Fruit fly (Drosophila melanogaster) whole organism, embryonic: ENCODE measurements around the gene CG34303.

Experiments
- Asciz ChIP-seq: fragments of 200-800 bp; sonication (Bioruptor generic); optimal IDR thresholded peaks from 2 replicates; lab custom pipeline; 2017; ENCODE audit warnings: missing biosample characterization, mild to moderate bottlenecking, missing genetic modification characterization, missing genetic modification reagents
- Awh ChIP-seq: fragments of 200-800 bp; sonication (Bioruptor generic); IDR thresholded peaks from 2 replicates; pipeline ENCODE4, ENCODE4 v1.3.6; 2022; ENCODE audit warnings: missing biosample characterization, missing genetic modification characterization
- Bgb ChIP-seq: fragments of 200-800 bp; sonication (Bioruptor generic); IDR thresholded peaks from 2 replicates; pipeline ENCODE4 v1.3.6; 2022; ENCODE audit warnings: missing biosample characterization, missing genetic modification characterization; ENCODE audit not compliant: partially characterized antibody
- CG10267 ChIP-seq: fragments of 200-800 bp; sonication (Bioruptor generic); optimal IDR thresholded peaks from 2 replicates; lab custom pipeline; 2018; ENCODE audit warnings: missing biosample characterization, mild to moderate bottlenecking, missing genetic modification characterization, moderate library complexity
- CG11247 ChIP-seq: fragments of 200-800 bp; sonication (Bioruptor generic); IDR thresholded peaks from 2 replicates; pipeline ENCODE4 v1.3.6; 2022; ENCODE audit warnings: missing biosample characterization, missing genetic modification characterization
- CG12769 ChIP-seq: fragments of 200-800 bp; sonication (Bioruptor generic); optimal IDR thresholded peaks from 2 replicates; lab custom pipeline; 2019; ENCODE audit warnings: missing biosample characterization, mild to moderate bottlenecking, missing genetic modification characterization, moderate library complexity
- CG13123 ChIP-seq: fragments of 200-800 bp; sonication (Bioruptor generic); optimal IDR thresholded peaks from 2 replicates; lab custom pipeline; 2016; ENCODE audit warnings: missing biosample characterization, missing genetic modification characterization
- CG14050 ChIP-seq: fragments of 200-800 bp; sonication (Bioruptor generic); IDR thresholded peaks from 3 replicates; pipeline ENCODE4 v1.3.6; 2022; ENCODE audit warnings: missing biosample characterization, missing genetic modification characterization
- CG14965 ChIP-seq: fragments of 200-800 bp; sonication (Bioruptor generic); optimal IDR thresholded peaks from 2 replicates; lab custom pipeline; 2016; ENCODE audit warnings: missing biosample characterization, missing genetic modification characterization, borderline replicate concordance
- CG15696 ChIP-seq: fragments of 200-800 bp; sonication (Bioruptor generic); optimal IDR thresholded peaks from 2 replicates; lab custom pipeline; 2019; ENCODE audit warnings: missing biosample characterization, mild to moderate bottlenecking, missing genetic modification characterization, moderate library complexity
- CG16863 ChIP-seq: fragments of 200-800 bp; sonication (Bioruptor generic); optimal IDR thresholded peaks from 3 replicates; lab custom pipeline; 2016; ENCODE audit warnings: missing biosample characterization, missing genetic modification characterization
- CG17802 ChIP-seq: fragments of 200-800 bp; sonication (Bioruptor generic); optimal IDR thresholded peaks from 2 replicates; lab custom pipeline; 2018; ENCODE audit warnings: missing biosample characterization, mild to moderate bottlenecking, missing genetic modification characterization, moderate library complexity
- CG33557 ChIP-seq: fragments of 200-800 bp; sonication (Bioruptor generic); optimal IDR thresholded peaks from 2 replicates; lab custom pipeline; 2019; ENCODE audit warnings: missing biosample characterization, mild to moderate bottlenecking, missing genetic modification characterization, moderate library complexity
- CG3407 ChIP-seq: fragments of 200-800 bp; sonication (Bioruptor generic); optimal IDR thresholded peaks from 2 replicates; lab custom pipeline; 2018; ENCODE audit warnings: missing biosample characterization, mild to moderate bottlenecking, missing genetic modification characterization
- CG34376 ChIP-seq: fragments of 200-800 bp; sonication (Bioruptor generic); optimal IDR thresholded peaks from 2 replicates; lab custom pipeline; 2018; ENCODE audit warnings: missing biosample characterization, mild to moderate bottlenecking, missing genetic modification characterization
- CG7357 ChIP-seq: fragments of 200-800 bp; sonication (Bioruptor generic); IDR thresholded peaks from 3 replicates; pipeline ENCODE4 v1.3.6; 2022; ENCODE audit warnings: missing biosample characterization, missing genetic modification characterization
- CG8944 ChIP-seq: fragments of 200-800 bp; sonication (Bioruptor generic); optimal IDR thresholded peaks from 3 replicates; lab custom pipeline; 2016; ENCODE audit warnings: missing biosample characterization, missing genetic modification characterization
- CoRest ChIP-seq: fragments of 200-800 bp; sonication (Bioruptor generic); optimal IDR thresholded peaks from 3 replicates; lab custom pipeline; 2018; ENCODE audit warnings: missing biosample characterization, mild to moderate bottlenecking, missing genetic modification characterization, moderate library complexity
- Dp ChIP-seq: fragments of 200-800 bp; sonication (Bioruptor generic); optimal IDR thresholded peaks from 2 replicates; lab custom pipeline; 2018; ENCODE audit warnings: missing biosample characterization, mild to moderate bottlenecking, missing genetic modification characterization, moderate library complexity
- Elba2 ChIP-seq: fragments of 200-800 bp; sonication (Bioruptor generic); optimal IDR thresholded peaks from 3 replicates; lab custom pipeline; 2016; ENCODE audit warnings: missing biosample characterization, missing genetic modification characterization
- Ets97D ChIP-seq: fragments of 200-800 bp; sonication (Bioruptor generic); optimal IDR thresholded peaks from 3 replicates; lab custom pipeline; 2016; ENCODE audit warnings: missing biosample characterization, missing genetic modification characterization
- GATAe ChIP-seq: fragments of 200-800 bp; sonication (Bioruptor generic); conservative IDR thresholded peaks from 2 replicates; pipeline ENCODE4 v1.3.6; 2022; ENCODE audit warnings: missing biosample characterization, missing genetic modification characterization
- Kr ChIP-seq: fragments of 200-800 bp; sonication (Bioruptor generic); optimal IDR thresholded peaks from 2 replicates; lab custom pipeline; 2017; ENCODE audit warnings: missing biosample characterization, mild to moderate bottlenecking, missing genetic modification characterization
- Lhr ChIP-seq: fragments of 200-800 bp; sonication (Bioruptor generic); optimal IDR thresholded peaks from 3 replicates; lab custom pipeline; 2017; ENCODE audit warnings: mild to moderate bottlenecking, missing biosample characterization, missing genetic modification reagents, missing genetic modification characterization
- Max ChIP-seq: fragments of 200-800 bp; sonication (Bioruptor generic); optimal IDR thresholded peaks from 2 replicates; lab custom pipeline; 2016; ENCODE audit warnings: missing biosample characterization, mild to moderate bottlenecking, missing genetic modification characterization
- Med ChIP-seq: fragments of 200-800 bp; sonication (Bioruptor generic); peaks from one replicate; lab custom pipeline; 2016; ENCODE audit warnings: missing biosample characterization, missing genetic modification characterization, mild to moderate bottlenecking, inconsistent platforms, moderate library complexity
- Mes4 ChIP-seq: fragments of 200-800 bp; sonication (Bioruptor generic); optimal IDR thresholded peaks from 2 replicates; lab custom pipeline; 2016; ENCODE audit warnings: missing biosample characterization, missing genetic modification characterization
- Nf-YA ChIP-seq: fragments of 200-800 bp; sonication (Bioruptor generic); IDR thresholded peaks from 2 replicates; pipeline ENCODE4 v1.3.6; 2022; ENCODE audit warnings: missing biosample characterization, missing genetic modification characterization
- Rx ChIP-seq: fragments of 200-800 bp; sonication (Bioruptor generic); IDR thresholded peaks from 2 replicates; pipeline ENCODE4 v1.3.6; 2022; ENCODE audit warnings: missing biosample characterization, missing genetic modification characterization
- Sin3A ChIP-seq: fragments of >200 bp; optimal IDR thresholded peaks from 2 replicates; lab custom pipeline; 2018
- Sox102F ChIP-seq: fragments of 200-800 bp; sonication (Bioruptor generic); optimal IDR thresholded peaks from 2 replicates; lab custom pipeline; 2018; ENCODE audit warnings: missing biosample characterization, mild to moderate bottlenecking, missing genetic modification characterization, moderate library complexity
- cad ChIP-seq: fragments of >200 bp; optimal IDR thresholded peaks from 2 replicates; lab custom pipeline; 2017; ENCODE audit warnings: missing biosample characterization, missing genetic modification characterization
- cato ChIP-seq: fragments of 200-800 bp; sonication (Bioruptor generic); optimal IDR thresholded peaks from 2 replicates; lab custom pipeline; 2016; ENCODE audit warnings: missing biosample characterization, missing genetic modification characterization, borderline replicate concordance
- ci ChIP-seq: fragments of 200-800 bp; sonication (Bioruptor generic); IDR thresholded peaks from 3 replicates; pipeline ENCODE4 v1.3.6; 2022; ENCODE audit warnings: missing biosample characterization, missing genetic modification characterization
- crc ChIP-seq: fragments of 200-800 bp; sonication (Bioruptor generic); optimal IDR thresholded peaks from 2 replicates; lab custom pipeline; 2016; ENCODE audit warnings: missing biosample characterization, missing genetic modification characterization
- dpn ChIP-seq, 2 experiments: fragments of 200-800 bp; sonication (Bioruptor generic); optimal IDR thresholded peaks; 3 replicates each; lab custom pipeline; 2016; ENCODE audit warnings: missing biosample characterization in 2 of 2, missing genetic modification characterization in 2 of 2
- ems ChIP-seq: fragments of 200-800 bp; sonication (Bioruptor generic); optimal IDR thresholded peaks from 3 replicates; lab custom pipeline; 2016; ENCODE audit warnings: missing biosample characterization, missing genetic modification characterization
- gro ChIP-seq: fragments of 200-800 bp; sonication (Bioruptor generic); optimal IDR thresholded peaks from 2 replicates; lab custom pipeline; 2016; ENCODE audit warnings: missing biosample characterization, missing genetic modification characterization
- gsb ChIP-seq: fragments of 200-800 bp; sonication (Bioruptor generic); IDR thresholded peaks from 2 replicates; pipeline ENCODE4 v1.3.6; 2022; ENCODE audit warnings: missing biosample characterization, missing genetic modification characterization
- hb ChIP-seq: fragments of 200-800 bp; sonication (Bioruptor generic); IDR thresholded peaks from 3 replicates; pipeline ENCODE4 v1.3.6; 2022; ENCODE audit warnings: missing biosample characterization, missing genetic modification characterization; ENCODE audit not compliant: partially characterized antibody
- lbe ChIP-seq: fragments of 200-800 bp; sonication (Bioruptor generic); optimal IDR thresholded peaks from 2 replicates; lab custom pipeline; 2016; ENCODE audit warnings: missing biosample characterization, mild to moderate bottlenecking, missing genetic modification characterization
- lmd ChIP-seq: fragments of 200-800 bp; sonication (Bioruptor generic); IDR thresholded peaks from 2 replicates; pipeline ENCODE4 v1.3.6; 2022; ENCODE audit warnings: missing biosample characterization, missing genetic modification characterization
- maf-S ChIP-seq: fragments of 200-800 bp; sonication (Bioruptor generic); optimal IDR thresholded peaks from 2 replicates; lab custom pipeline; 2016; ENCODE audit warnings: missing biosample characterization, missing genetic modification characterization
- nom ChIP-seq: fragments of 200-800 bp; sonication (Bioruptor generic); optimal IDR thresholded peaks from 2 replicates; lab custom pipeline; 2017; ENCODE audit warnings: missing biosample characterization, missing genetic modification characterization, mild to moderate bottlenecking, moderate library complexity, missing genetic modification reagents
- onecut ChIP-seq: fragments of 200-800 bp; sonication (Bioruptor generic); IDR thresholded peaks from 2 replicates; pipeline ENCODE4 v1.3.6; 2022; ENCODE audit warnings: missing biosample characterization, missing genetic modification characterization
- pfk ChIP-seq: fragments of 200-800 bp; sonication (Bioruptor generic); optimal IDR thresholded peaks from 2 replicates; lab custom pipeline; 2018; ENCODE audit warnings: missing biosample characterization, mild to moderate bottlenecking, missing genetic modification characterization, moderate library complexity
- psq ChIP-seq: fragments of 200-800 bp; sonication (Bioruptor generic); optimal IDR thresholded peaks from 2 replicates; lab custom pipeline; 2017; ENCODE audit warnings: missing biosample characterization, missing genetic modification characterization
- shn ChIP-seq: fragments of 200-800 bp; sonication (Bioruptor generic); optimal IDR thresholded peaks from 3 replicates; lab custom pipeline; 2016; ENCODE audit warnings: missing biosample characterization, missing genetic modification characterization
- sima ChIP-seq: fragments of 200-800 bp; sonication (Bioruptor generic); optimal IDR thresholded peaks from 2 replicates; lab custom pipeline; 2016; ENCODE audit warnings: missing biosample characterization, missing genetic modification characterization
- stwl ChIP-seq: fragments of 200-800 bp; sonication (Bioruptor generic); optimal IDR thresholded peaks from 3 replicates; lab custom pipeline; 2018; ENCODE audit warnings: missing biosample characterization, mild to moderate bottlenecking, missing genetic modification characterization, moderate library complexity
- ttk ChIP-seq: fragments of 200-800 bp; sonication (Bioruptor generic); IDR thresholded peaks from 2 replicates; pipeline ENCODE4 v2.1.2; 2022; ENCODE audit warnings: missing biosample characterization, missing genetic modification characterization
- unc-4 ChIP-seq: fragments of 200-800 bp; sonication (Bioruptor generic); IDR thresholded peaks from 2 replicates; pipeline ENCODE4 v1.3.6; 2022; ENCODE audit warnings: missing biosample characterization, missing genetic modification characterization; ENCODE audit not compliant: partially characterized antibody

The CG34303 gene

dm6 chr3R:10189520-10189919 is 37.8 kb upstream of the CG34303 start, which contains the start of gene CG12814 (continued):
- TF ChIP-seq sima (GFP tag; lab: Kevin White, UChicago) = no peak
- TF ChIP-seq Max = no peak
- no peak for TF ChIP-seq CG33557 (GFP tag; lab: Kevin White, UChicago)
- TF ChIP-seq gsb (GFP tag; lab: Robert Waterston, UW) = no peak
- no peak for TF ChIP-seq Ets97D (GFP tag; lab: Kevin White, UChicago)
- TF ChIP-seq ci = 0 out of 3 replicates have a peak, but pooled peaks have one; percentile 27
- TF ChIP-seq ems (GFP tag; lab: Kevin White, UChicago) = no peak
- no peak for TF ChIP-seq CG12769 (tag; lab: Kevin White, UChicago)
- TF ChIP-seq Awh (GFP tag; lab: Robert Waterston, UW) = no peak
- peak; percentile 8 for TF ChIP-seq stwl (tag; lab: Kevin White, UChicago)
- TF ChIP-seq CG14965 = no peak
- TF ChIP-seq GATAe (GFP tag; lab: Robert Waterston, UW) = no peak
- no peak for TF ChIP-seq Rx (GFP tag; lab: Robert Waterston, UW)
- no peak for TF ChIP-seq gro (GFP tag; lab: Kevin White, UChicago)
- TF ChIP-seq CG16863 = no peak
- no peak for TF ChIP-seq Sin3A
- TF ChIP-seq onecut (GFP tag; lab: Robert Waterston, UW) = no peak
- TF ChIP-seq pfk = no peak
- no peak for TF ChIP-seq maf-S (GFP tag; lab: Kevin White, UChicago)
- no peak for TF ChIP-seq cad (GFP tag; lab: Kevin White, UChicago)
- peak; percentile 41 for TF ChIP-seq lbe (GFP tag; lab: Kevin White, UChicago)
- TF ChIP-seq CG34376 (GFP tag; lab: Kevin White, UChicago) = peak; percentile 4
- TF ChIP-seq Mes4 = no peak
- TF ChIP-seq Dp = peak; percentile 81
- TF ChIP-seq cato = no peak
- TF ChIP-seq Nf-YA (GFP tag; lab: Robert Waterston, UW) = no peak
- no peak for TF ChIP-seq CG10267 (tag; lab: Kevin White, UChicago)
- TF ChIP-seq nom = peak; percentile 88
- no peak for TF ChIP-seq dpn (GFP tag; optimal IDR thresholded peaks at IDR 0.05; lab: Kevin White, UChicago)
- TF ChIP-seq Elba2 (GFP tag; lab: Kevin White, UChicago) = no peak
- no peak for TF ChIP-seq CG7357 (GFP tag; lab: Robert Waterston, UW)
- no peak for TF ChIP-seq CG15696 (tag; lab: Kevin White, UChicago)
- no peak for TF ChIP-seq shn (GFP tag; lab: Kevin White, UChicago)
- TF ChIP-seq Asciz (GFP tag; lab: Kevin White, UChicago) = no peak
- peak; percentile 2 for TF ChIP-seq Lhr
- peak; percentile 36 for TF ChIP-seq Med (GFP tag; lab: Kevin White, UChicago)
- no peak for TF ChIP-seq Sox102F (GFP tag; lab: Kevin White, UChicago)
- TF ChIP-seq CG11247 (GFP tag; lab: Robert Waterston, UW) = no peak
- no peak for TF ChIP-seq CG3407
- peak; percentile 98 for TF ChIP-seq psq (GFP tag; lab: Kevin White, UChicago)
- no peak for TF ChIP-seq CG13123
- TF ChIP-seq ttk = no peak
- TF ChIP-seq Bgb = peak; percentile 18; the same call in 1 of the 2 replicates
- TF ChIP-seq CG14050 (GFP tag; lab: Robert Waterston, UW) = no peak
- no peak for TF ChIP-seq lmd (GFP tag; lab: Robert Waterston, UW)
- no peak for TF ChIP-seq Kr (GFP tag; lab: Kevin White, UChicago)
- no peak for TF ChIP-seq unc-4 (GFP tag; lab: Robert Waterston, UW)
- TF ChIP-seq hb = no peak
- no peak for TF ChIP-seq CG17802 (tag; lab: Kevin White, UChicago)
- no peak for TF ChIP-seq crc
- TF ChIP-seq CoRest = no peak
- TF ChIP-seq CG8944 = no peak
